Fruit fly (Drosophila melanogaster): Measurements from ENCODE around the gene CG11317.

The CG11317 gene

dm6 chr3R:31064653-31065322, 32.3 kb downstream of the CG11317 start, which contains the start of gene Sox100B (continued):
- TF ChIP-seq MBD-R2 (GFP tag; IDR thresholded peaks at IDR 0.05) = no peak
- no peak for TF ChIP-seq CG2875 (GFP tag; optimal IDR thresholded peaks at IDR 0.05)
- TF ChIP-seq da (GFP tag; optimal IDR thresholded peaks at IDR 0.05) = no peak
- TF ChIP-seq CG3281 (GFP tag; optimal IDR thresholded peaks at IDR 0.05) = peak; percentile 5
- no peak for TF ChIP-seq CG6765 (GFP tag; optimal IDR thresholded peaks at IDR 0.05)
- no peak for TF ChIP-seq CG18476 (GFP tag; optimal IDR thresholded peaks at IDR 0.05)
- peak; percentile 15 for TF ChIP-seq lab (GFP tag; optimal IDR thresholded peaks at IDR 0.05)
- TF ChIP-seq Nf-YB (GFP tag; optimal IDR thresholded peaks at IDR 0.05) = peak; percentile 89
- TF ChIP-seq CG12219 (GFP tag; optimal IDR thresholded peaks at IDR 0.05) = peak; percentile 30
- peak; percentile 57; the same call in 1 of the 3 replicates for TF ChIP-seq CG7357 (GFP tag; IDR thresholded peaks at IDR 0.05)
- TF ChIP-seq crc (GFP tag; optimal IDR thresholded peaks at IDR 0.05) = no peak
- no peak for TF ChIP-seq HLH4C (GFP tag; IDR thresholded peaks at IDR 0.05; ENCODE audit: partially characterized antibody)
- TF ChIP-seq NfI (GFP tag; optimal IDR thresholded peaks at IDR 0.05) = peak; percentile 10
- peak; percentile 42; the same call in 1 of the 2 replicates for TF ChIP-seq Rx (GFP tag; IDR thresholded peaks at IDR 0.05)
- peak; percentile 70; the same call in 1 of the 2 replicates for TF ChIP-seq ranshi (GFP tag; IDR thresholded peaks at IDR 0.05)
- TF ChIP-seq Usf (GFP tag; optimal IDR thresholded peaks at IDR 0.05) = peak; percentile 38
- peak; percentile 22 for TF ChIP-seq org-1 (GFP tag; optimal IDR thresholded peaks at IDR 0.05)
- TF ChIP-seq CG17612 (GFP tag; IDR thresholded peaks at IDR 0.05) = no peak
- peak; percentile 22 for TF ChIP-seq CG12942 (GFP tag; optimal IDR thresholded peaks at IDR 0.05)
- TF ChIP-seq CG13894 (tag; optimal IDR thresholded peaks at IDR 0.05) = no peak
- TF ChIP-seq CG15696 (tag; optimal IDR thresholded peaks at IDR 0.05) = peak; percentile 96
- peak; percentile 60; the same call in 1 of the 2 replicates for TF ChIP-seq CG6272 (GFP tag; IDR thresholded peaks at IDR 0.05)
- peak; percentile 27 for TF ChIP-seq CG1233 (GFP tag; optimal IDR thresholded peaks at IDR 0.05)
- peak; percentile 63 for TF ChIP-seq CG10209 (GFP tag; optimal IDR thresholded peaks at IDR 0.05)
- peak; percentile 33 for TF ChIP-seq Max (GFP tag; optimal IDR thresholded peaks at IDR 0.05)
- peak; percentile 40 for TF ChIP-seq fd102C (GFP tag; optimal IDR thresholded peaks at IDR 0.05)
- peak; percentile 81 for TF ChIP-seq nmo (GFP tag; optimal IDR thresholded peaks at IDR 0.05)
- peak; percentile 72; the same call in 1 of the 2 replicates for TF ChIP-seq sob (GFP tag; IDR thresholded peaks at IDR 0.05)
- no peak for TF ChIP-seq slou (GFP tag; optimal IDR thresholded peaks at IDR 0.05)
- no peak for TF ChIP-seq CG34224 (GFP tag; IDR thresholded peaks at IDR 0.05; ENCODE audit: partially characterized antibody)
- TF ChIP-seq gfzf (GFP tag; optimal IDR thresholded peaks at IDR 0.05) = no peak
- no peak for TF ChIP-seq cg (GFP tag; optimal IDR thresholded peaks at IDR 0.05)
- TF ChIP-seq CG9215 (GFP tag; IDR thresholded peaks at IDR 0.05) = peak; percentile 30; the same call in 1 of the 2 replicates
- 0 out of 2 replicates have a peak, but pooled peaks have one; percentile 10 for TF ChIP-seq dimm (GFP tag; IDR thresholded peaks at IDR 0.05)
- TF ChIP-seq pho (GFP tag; optimal IDR thresholded peaks at IDR 0.05) = no peak
- TF ChIP-seq YL-1 (GFP tag; optimal IDR thresholded peaks at IDR 0.05) = no peak
- no peak for TF ChIP-seq CG31365 (tag; optimal IDR thresholded peaks at IDR 0.05)
- TF ChIP-seq CG6791 (GFP tag; IDR thresholded peaks at IDR 0.05; ENCODE audit: partially characterized antibody) = no peak
- TF ChIP-seq bigmax (GFP tag; optimal IDR thresholded peaks at IDR 0.05) = no peak
- peak; percentile 86 for TF ChIP-seq Deaf1 (tag; optimal IDR thresholded peaks at IDR 0.05)
- TF ChIP-seq tup (GFP tag; optimal IDR thresholded peaks at IDR 0.05) = no peak
- TF ChIP-seq dpn (GFP tag; optimal IDR thresholded peaks at IDR 0.05) = peak in 1 of 2 experiments; percentile 37
- no peak for TF ChIP-seq zen2 (GFP tag; IDR thresholded peaks at IDR 0.05; ENCODE audit: partially characterized antibody)
- TF ChIP-seq Asciz (GFP tag; optimal IDR thresholded peaks at IDR 0.05) = peak; percentile 52
- TF ChIP-seq CG6683 (GFP tag; optimal IDR thresholded peaks at IDR 0.05) = no peak
- TF ChIP-seq CG18262 (tag; optimal IDR thresholded peaks at IDR 0.05) = peak; percentile 89
- TF ChIP-seq slp2 (GFP tag; optimal IDR thresholded peaks at IDR 0.05) = no peak
- TF ChIP-seq tin (GFP tag; optimal IDR thresholded peaks at IDR 0.05) = peak; percentile 63
- no peak for TF ChIP-seq CTCF (GFP tag; optimal IDR thresholded peaks at IDR 0.05)
